Fruit fly (Drosophila melanogaster): ENCODE data around the gene spen.

spen gene

DNA sequence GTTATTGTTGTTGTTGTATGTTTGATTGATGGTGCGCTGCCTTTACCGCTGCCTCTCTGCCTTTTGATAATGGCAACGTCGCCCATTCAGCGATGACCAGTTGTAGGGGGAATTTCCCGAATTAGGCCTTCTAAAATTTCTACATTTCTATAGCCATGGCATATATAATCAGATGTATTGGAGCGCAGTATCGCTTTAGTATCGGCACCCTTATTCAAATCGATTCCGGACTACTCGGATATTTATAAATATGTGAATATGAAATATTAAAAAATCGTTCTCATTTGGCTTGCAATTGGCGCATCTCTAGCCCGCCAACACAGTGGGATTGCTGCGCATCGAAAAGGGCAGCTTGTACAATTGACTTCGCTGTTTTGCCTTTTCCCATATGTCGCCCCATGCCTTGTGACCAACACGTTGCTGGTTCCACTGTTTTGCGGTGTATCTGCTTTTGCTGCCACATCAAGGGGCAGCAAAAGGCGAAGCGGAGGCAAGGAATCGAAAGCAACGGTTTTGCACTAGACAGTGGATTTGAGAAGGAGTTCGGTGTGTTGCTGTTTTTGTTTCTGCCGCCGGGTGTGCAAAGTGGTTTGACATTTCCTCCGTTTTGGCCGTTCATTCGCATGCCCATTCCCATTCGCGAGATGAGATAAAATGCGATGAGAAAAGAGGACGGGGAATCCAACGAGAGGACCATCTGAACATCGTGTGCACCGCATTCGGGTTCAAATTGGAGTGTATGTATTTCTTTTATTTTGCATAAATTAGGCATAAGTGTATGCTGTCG lies 66.0 kb downstream of the spen start (continued):
- peak; percentile 46; the same call in 1 of the 2 replicates for TF ChIP-seq CG16779 (GFP tag; IDR thresholded peaks at IDR 0.05)
- TF ChIP-seq Optix (GFP tag; IDR thresholded peaks at IDR 0.05) = no peak
- no peak for TF ChIP-seq CG17912 (GFP tag; optimal IDR thresholded peaks at IDR 0.05)
- TF ChIP-seq CG3995 (GFP tag; optimal IDR thresholded peaks at IDR 0.05) = peak; percentile 5
- TF ChIP-seq h (optimal IDR thresholded peaks at IDR 0.05) = no peak
- peak; percentile 66 for TF ChIP-seq Hand (GFP tag; optimal IDR thresholded peaks at IDR 0.05)
- peak; percentile 25; the same call in 1 of the 2 replicates for TF ChIP-seq E2f1 (GFP tag; IDR thresholded peaks at IDR 0.05)
- 0 out of 2 replicates have a peak, but pooled peaks have one; percentile 26 for TF ChIP-seq wor (GFP tag; IDR thresholded peaks at IDR 0.05)
- peak; percentile 79 for TF ChIP-seq CG18599 (GFP tag; optimal IDR thresholded peaks at IDR 0.05)
- no peak for TF ChIP-seq CG31441 (GFP tag; IDR thresholded peaks at IDR 0.05)
- no peak; the same call in 2 of the 3 replicates for TF ChIP-seq CG34422 (GFP tag; IDR thresholded peaks at IDR 0.05)
- peak; percentile 74 for TF ChIP-seq CG30403 (GFP tag; optimal IDR thresholded peaks at IDR 0.05)
- TF ChIP-seq Eip74EF (GFP tag; optimal IDR thresholded peaks at IDR 0.05) = no peak
- TF ChIP-seq CG18011 (GFP tag; optimal IDR thresholded peaks at IDR 0.05) = no peak
- no peak for TF ChIP-seq Poxn (GFP tag; IDR thresholded peaks at IDR 0.05)
- no peak for TF ChIP-seq prd (optimal IDR thresholded peaks at IDR 0.05)
- peak; percentile 74 for TF ChIP-seq prd (GFP tag; IDR thresholded peaks at IDR 0.05)
- no peak for TF ChIP-seq CG6175 (GFP tag; IDR thresholded peaks at IDR 0.05)
- TF ChIP-seq gsb (GFP tag; IDR thresholded peaks at IDR 0.05) = 0 out of 2 replicates have a peak, but pooled peaks have one; percentile 24
- no peak for TF ChIP-seq Six4 (GFP tag; optimal IDR thresholded peaks at IDR 0.05)
- TF ChIP-seq CG7372 (GFP tag; IDR thresholded peaks at IDR 0.05) = 0 out of 2 replicates have a peak, but pooled peaks have one; percentile 19
- TF ChIP-seq cwo (GFP tag; optimal IDR thresholded peaks at IDR 0.05) = peak; percentile 68
- peak; percentile 43 for TF ChIP-seq HHEX (GFP tag; optimal IDR thresholded peaks at IDR 0.05)
- peak; percentile 34; the same call in 1 of the 2 replicates for TF ChIP-seq stc (GFP tag; IDR thresholded peaks at IDR 0.05)
- TF ChIP-seq D19A (tag; optimal IDR thresholded peaks at IDR 0.05) = peak; percentile 38
- no peak for TF ChIP-seq gcm2 (GFP tag; optimal IDR thresholded peaks at IDR 0.05)
- peak; percentile 86 for TF ChIP-seq row (GFP tag; IDR thresholded peaks at IDR 0.05)
- peak; percentile 42 for TF ChIP-seq CG6683 (GFP tag; optimal IDR thresholded peaks at IDR 0.05)
- no peak for TF ChIP-seq amos (GFP tag; IDR thresholded peaks at IDR 0.05; ENCODE audit: partially characterized antibody)
- no peak for TF ChIP-seq Scr (GFP tag; IDR thresholded peaks at IDR 0.05; ENCODE audit: partially characterized antibody)
- TF ChIP-seq CG7928 (GFP tag; optimal IDR thresholded peaks at IDR 0.05) = no peak
- peak; percentile 82 for TF ChIP-seq CG7556 (GFP tag; optimal IDR thresholded peaks at IDR 0.05)
- TF ChIP-seq Lpt (GFP tag; optimal IDR thresholded peaks at IDR 0.05) = no peak
- TF ChIP-seq CG32772 (GFP tag; IDR thresholded peaks at IDR 0.05) = peak; percentile 60; the same call in 1 of the 2 replicates
- TF ChIP-seq CG3163 (GFP tag; optimal IDR thresholded peaks at IDR 0.05) = no peak
- TF ChIP-seq Max (GFP tag; optimal IDR thresholded peaks at IDR 0.05) = peak; percentile 55
- peak; percentile 56 for TF ChIP-seq CG32767 (GFP tag; IDR thresholded peaks at IDR 0.05)
- TF ChIP-seq CG14441 (GFP tag; IDR thresholded peaks at IDR 0.05) = peak; percentile 71
- TF ChIP-seq bowl (GFP tag; IDR thresholded peaks at IDR 0.05) = 0 out of 2 replicates have a peak, but pooled peaks have one; percentile 9
- TF ChIP-seq lola (GFP tag; optimal IDR thresholded peaks at IDR 0.05) = peak in 1 of 3 experiments; percentile 42
- no peak for TF ChIP-seq CG11560 (tag; IDR thresholded peaks at IDR 0.05)
- no peak for TF ChIP-seq HmgZ (tag; optimal IDR thresholded peaks at IDR 0.05)
- TF ChIP-seq Sry-β (GFP tag; optimal IDR thresholded peaks at IDR 0.05) = peak; percentile 88
- peak; percentile 58 for TF ChIP-seq jumu (GFP tag; optimal IDR thresholded peaks at IDR 0.05)
- peak; percentile 61 for TF ChIP-seq Aef1 (GFP tag; IDR thresholded peaks at IDR 0.05)
- TF ChIP-seq Oli (tag; optimal IDR thresholded peaks at IDR 0.05) = peak; percentile 68
- TF ChIP-seq Dref (GFP tag; IDR thresholded peaks at IDR 0.05) = no peak
- TF ChIP-seq sqz (GFP tag; optimal IDR thresholded peaks at IDR 0.05) = peak; percentile 35
- no peak for TF ChIP-seq sc (optimal IDR thresholded peaks at IDR 0.05)
- TF ChIP-seq sc (GFP tag; optimal IDR thresholded peaks at IDR 0.05) = no peak
